Worm (Caenorhabditis elegans) whole organism, L4 larva: ENCODE measurements around the gene cap-2.

Experiments used
- D1046.2 ChIP-seq: fragments of 200-800 bp; sonication (Bioruptor generic); IDR thresholded peaks from 2 replicates; pipeline ENCODE4 v1.3.6; 2022; ENCODE audit warnings: missing genetic modification characterization, missing compliant biosample characterization
- F26F4.8 ChIP-seq: fragments of 200-800 bp; sonication (Bioruptor generic); conservative IDR thresholded peaks from 2 replicates; pipeline ENCODE4 v1.3.6; 2022; ENCODE audit warnings: missing genetic modification characterization, missing compliant biosample characterization
- F37D6.2 ChIP-seq: sonication (generic microtip); optimal IDR thresholded peaks from 2 replicates; lab custom pipeline; 2016; ENCODE audit warnings: mild to moderate bottlenecking, missing genetic modification characterization, missing compliant biosample characterization
- R02D3.7 ChIP-seq: fragments of 150-350 bp; sonication (generic microtip); optimal IDR thresholded peaks from 3 replicates; lab custom pipeline; 2014; ENCODE audit warnings: missing biosample characterization, missing genetic modification characterization
- T26A8.4 ChIP-seq: fragments of 200-800 bp; sonication (Bioruptor generic); IDR thresholded peaks from 2 replicates; pipeline ENCODE4 v1.3.6; 2022; ENCODE audit warnings: missing genetic modification characterization, missing compliant biosample characterization
- Y75B8A.6 ChIP-seq: fragments of 200-800 bp; sonication (Bioruptor generic); IDR thresholded peaks from 2 replicates; pipeline ENCODE4 v1.3.6; 2022; ENCODE audit warnings: missing genetic modification reagents, missing genetic modification characterization, missing compliant biosample characterization
- aly-2 ChIP-seq: sonication (generic microtip); optimal IDR thresholded peaks from 2 replicates; lab custom pipeline; 2018; ENCODE audit warnings: missing biosample characterization, missing genetic modification characterization
- cey-2 ChIP-seq: sonication (generic microtip); optimal IDR thresholded peaks from 3 replicates; lab custom pipeline; 2017; ENCODE audit warnings: missing genetic modification characterization, mild to moderate bottlenecking, missing compliant biosample characterization, antibody characterized with exemption, borderline replicate concordance; ENCODE audit not compliant: insufficient read depth
- daf-16 ChIP-seq, 3 experiments: sonication (generic microtip); optimal IDR thresholded peaks; 2 replicates each; lab custom pipeline; 2016 to 2017; ENCODE audit warnings: missing genetic modification characterization in 3 of 3, missing genetic modification reagents in 3 of 3, mild to moderate bottlenecking in 2 of 3, missing compliant biosample characterization in 2 of 3, missing biosample characterization in 1 of 3, moderate library complexity in 1 of 3
- daf-19 ChIP-seq: fragments of 200-800 bp; sonication (Bioruptor generic); conservative IDR thresholded peaks from 2 replicates; pipeline ENCODE4 v1.3.6; 2022; ENCODE audit warnings: missing genetic modification characterization, missing compliant biosample characterization
- daf-8 ChIP-seq: fragments of 200-800 bp; sonication (Bioruptor generic); IDR thresholded peaks from 2 replicates; pipeline ENCODE4 v1.3.6; 2022; ENCODE audit warnings: missing genetic modification characterization, missing compliant biosample characterization
- dmd-6 ChIP-seq: fragments of 200-800 bp; sonication (Bioruptor generic); IDR thresholded peaks from 2 replicates; pipeline ENCODE4 v1.3.6; 2022; ENCODE audit warnings: missing genetic modification reagents, missing genetic modification characterization, missing compliant biosample characterization
- dve-1 ChIP-seq: sonication (generic microtip); optimal IDR thresholded peaks from 2 replicates; lab custom pipeline; 2017; ENCODE audit warnings: antibody characterized with exemption, mild to moderate bottlenecking, missing genetic modification characterization, missing compliant biosample characterization; ENCODE audit not compliant: insufficient read depth
- gei-8 ChIP-seq: fragments of 200-800 bp; sonication (Bioruptor generic); optimal IDR thresholded peaks from 2 replicates; lab custom pipeline; 2018; ENCODE audit warnings: mild to moderate bottlenecking, missing genetic modification characterization, missing compliant biosample characterization
- hlh-11 ChIP-seq: fragments of 200-800 bp; sonication (Bioruptor generic); optimal IDR thresholded peaks from 2 replicates; lab custom pipeline; 2018; ENCODE audit warnings: mild to moderate bottlenecking, missing genetic modification characterization, missing compliant biosample characterization
- hlh-30 ChIP-seq: sonication (generic microtip); optimal IDR thresholded peaks from 2 replicates; lab custom pipeline; 2017; ENCODE audit warnings: antibody characterized with exemption, mild to moderate bottlenecking, missing genetic modification characterization, missing compliant biosample characterization; ENCODE audit not compliant: insufficient read depth
- hmg-1.1 ChIP-seq: fragments of 200-800 bp; sonication (Bioruptor generic); IDR thresholded peaks from 2 replicates; pipeline ENCODE4 v1.3.6; 2022; ENCODE audit warnings: missing genetic modification reagents, missing genetic modification characterization, missing compliant biosample characterization
- lim-7 ChIP-seq: fragments of 200-800 bp; sonication (Bioruptor generic); IDR thresholded peaks from 2 replicates; pipeline ENCODE4 v1.3.6; 2022; ENCODE audit warnings: missing genetic modification characterization, missing compliant biosample characterization
- lin-1 ChIP-seq: fragments of 200-800 bp; sonication (Bioruptor generic); IDR thresholded peaks from 2 replicates; pipeline ENCODE4 v1.3.6; 2022; ENCODE audit warnings: missing genetic modification reagents, missing genetic modification characterization, missing compliant biosample characterization
- lin-15B ChIP-seq: fragments of 150-350 bp; sonication (generic microtip); optimal IDR thresholded peaks from 3 replicates; lab custom pipeline; 2014; ENCODE audit warnings: missing biosample characterization, missing genetic modification characterization
- lin-29 ChIP-seq: fragments of 200-800 bp; sonication (Bioruptor generic); IDR thresholded peaks from 2 replicates; pipeline ENCODE4 v1.3.6; 2022; ENCODE audit warnings: missing genetic modification reagents, missing genetic modification characterization, missing compliant biosample characterization
- lsy-2 ChIP-seq, 2 experiments: fragments of 150-350 bp in 1 of 2; sonication (generic microtip) in 1 of 2; optimal IDR thresholded peaks; 2 replicates each; lab custom pipeline; 2014 to 2017; ENCODE audit warnings: missing biosample characterization in 2 of 2, missing genetic modification characterization in 2 of 2
- madf-9 ChIP-seq: fragments of 200-800 bp; sonication (Bioruptor generic); conservative IDR thresholded peaks from 2 replicates; pipeline ENCODE4 v1.3.6; 2022; ENCODE audit warnings: missing genetic modification reagents, missing genetic modification characterization, missing compliant biosample characterization
- mes-2 ChIP-seq: sonication (generic microtip); optimal IDR thresholded peaks from 2 replicates; lab custom pipeline; 2016; ENCODE audit warnings: missing genotype, mild to moderate bottlenecking, missing genetic modification characterization, missing compliant biosample characterization; ENCODE audit not compliant: poor library complexity, severe bottlenecking
- mxl-3 ChIP-seq: fragments of 200-800 bp; sonication (Bioruptor generic); optimal IDR thresholded peaks from 2 replicates; lab custom pipeline; 2018; ENCODE audit warnings: mild to moderate bottlenecking, missing genetic modification characterization, missing compliant biosample characterization
- nhr-10 ChIP-seq: fragments of 150-350 bp; optimal IDR thresholded peaks from 2 replicates; lab custom pipeline; 2014; ENCODE audit warnings: missing biosample characterization, missing genetic modification characterization
- nhr-25 ChIP-seq: sonication (generic microtip); optimal IDR thresholded peaks from 2 replicates; lab custom pipeline; 2017; ENCODE audit warnings: missing genetic modification characterization, mild to moderate bottlenecking, missing compliant biosample characterization, antibody characterized with exemption, moderate library complexity, borderline replicate concordance; ENCODE audit not compliant: insufficient read depth
- nhr-28 ChIP-seq: fragments of 150-350 bp; optimal IDR thresholded peaks from 2 replicates; lab custom pipeline; 2014; ENCODE audit warnings: missing biosample characterization, missing genetic modification characterization
- nhr-48 ChIP-seq: sonication (generic microtip); optimal IDR thresholded peaks from 2 replicates; lab custom pipeline; 2016; ENCODE audit warnings: mild to moderate bottlenecking, missing genetic modification characterization, missing compliant biosample characterization
- nhr-6 ChIP-seq: fragments of 150-350 bp; optimal IDR thresholded peaks from 2 replicates; lab custom pipeline; 2014; ENCODE audit warnings: missing biosample characterization, missing genetic modification characterization
- nhr-76 ChIP-seq: fragments of 150-350 bp; optimal IDR thresholded peaks from 2 replicates; lab custom pipeline; 2014; ENCODE audit warnings: missing biosample characterization, missing genetic modification characterization
- nhr-77 ChIP-seq: fragments of 150-350 bp; optimal IDR thresholded peaks from 2 replicates; lab custom pipeline; 2014; ENCODE audit warnings: missing biosample characterization, missing genetic modification characterization
- php-3 ChIP-seq: fragments of 200-800 bp; sonication (Bioruptor generic); IDR thresholded peaks from 2 replicates; pipeline ENCODE4 v1.3.6; 2022; ENCODE audit warnings: missing genetic modification reagents, missing genetic modification characterization, missing compliant biosample characterization
- saeg-2 ChIP-seq: fragments of 200-800 bp; sonication (Bioruptor generic); IDR thresholded peaks from 2 replicates; pipeline ENCODE4 v1.3.6; 2022; ENCODE audit warnings: missing genetic modification reagents, missing genetic modification characterization, missing compliant biosample characterization
- set-16 ChIP-seq: fragments of 200-800 bp; sonication (Bioruptor generic); IDR thresholded peaks from 2 replicates; pipeline ENCODE4 v1.3.6; 2022; ENCODE audit warnings: missing genetic modification reagents, missing genetic modification characterization, missing compliant biosample characterization
- spr-1 ChIP-seq: sonication (generic microtip); optimal IDR thresholded peaks from 2 replicates; lab custom pipeline; 2016; ENCODE audit warnings: mild to moderate bottlenecking, missing genetic modification characterization, missing compliant biosample characterization
- tra-1 ChIP-seq: fragments of 200-800 bp; sonication (Bioruptor generic); IDR thresholded peaks from 2 replicates; pipeline ENCODE4 v1.3.6; 2022; ENCODE audit warnings: missing genetic modification reagents, missing genetic modification characterization, missing compliant biosample characterization
- zag-1 ChIP-seq: fragments of 150-350 bp; optimal IDR thresholded peaks from 2 replicates; lab custom pipeline; 2014; ENCODE audit warnings: missing biosample characterization, missing genetic modification characterization
- zfp-3 ChIP-seq: fragments of 200-800 bp; sonication (Bioruptor generic); conservative IDR thresholded peaks from 2 replicates; pipeline ENCODE4 v1.3.6; 2022; ENCODE audit warnings: missing genetic modification reagents, missing genetic modification characterization, missing compliant biosample characterization
- zip-11 ChIP-seq: fragments of 200-800 bp; sonication (Bioruptor generic); IDR thresholded peaks from 2 replicates; pipeline ENCODE4 v1.3.6; 2022; ENCODE audit warnings: missing genetic modification characterization, missing compliant biosample characterization
- ztf-7 ChIP-seq: fragments of 150-350 bp; optimal IDR thresholded peaks from 2 replicates; lab custom pipeline; 2014; ENCODE audit warnings: missing biosample characterization, missing genetic modification characterization

cap-2 gene

DNA sequence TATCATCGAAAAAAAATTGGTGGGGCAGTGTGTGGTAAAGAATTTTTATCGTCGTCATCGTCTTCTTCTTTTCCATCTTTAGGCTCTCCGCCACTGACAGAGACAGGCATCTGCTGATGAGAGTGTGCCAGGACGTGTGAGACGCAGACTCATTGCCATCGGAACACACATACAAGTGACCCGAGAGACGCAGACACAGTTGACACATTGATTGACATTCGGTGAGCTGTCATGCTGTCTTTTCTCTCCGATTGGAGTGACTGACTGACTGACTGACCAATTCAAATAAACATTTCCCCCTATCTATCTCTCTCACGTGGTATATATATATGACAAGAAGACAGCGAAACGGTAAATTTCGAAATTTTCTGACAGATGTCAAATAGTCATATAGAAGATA, 17.9 kb upstream of the cap-2 start (continued):
- TF ChIP-seq lin-29 (GFP tag; lab: Robert Waterston, UW) (no peak), madf-9 (GFP tag; lab: Robert Waterston, UW) (peak; percentile 42; the same call in 1 of the 2 replicates), mxl-3 (peak; percentile 91), dmd-6 (GFP tag; lab: Robert Waterston, UW) (peak; percentile 97), nhr-6 (tag; lab: Kevin White, UChicago) (peak; percentile 69), zfp-3 (GFP tag; lab: Robert Waterston, UW) (peak; percentile 62; the same call in 1 of the 2 replicates), zag-1 (no peak), zip-11 (no peak), lin-1 (GFP tag; lab: Robert Waterston, UW) (peak; percentile 61), hlh-30 (peak; percentile 94), nhr-10 (tag; lab: Kevin White, UChicago) (peak; percentile 40), D1046.2 (GFP tag; lab: Robert Waterston, UW) (0 out of 2 replicates have a peak, but pooled peaks have one; percentile 43), saeg-2 (GFP tag; lab: Robert Waterston, UW) (peak; percentile 59; the same call in 1 of the 2 replicates), nhr-25 (peak; percentile 73), nhr-48 (peak; percentile 90)
- TF ChIP-seq, all 104 proteins: peak for 46

DNA sequence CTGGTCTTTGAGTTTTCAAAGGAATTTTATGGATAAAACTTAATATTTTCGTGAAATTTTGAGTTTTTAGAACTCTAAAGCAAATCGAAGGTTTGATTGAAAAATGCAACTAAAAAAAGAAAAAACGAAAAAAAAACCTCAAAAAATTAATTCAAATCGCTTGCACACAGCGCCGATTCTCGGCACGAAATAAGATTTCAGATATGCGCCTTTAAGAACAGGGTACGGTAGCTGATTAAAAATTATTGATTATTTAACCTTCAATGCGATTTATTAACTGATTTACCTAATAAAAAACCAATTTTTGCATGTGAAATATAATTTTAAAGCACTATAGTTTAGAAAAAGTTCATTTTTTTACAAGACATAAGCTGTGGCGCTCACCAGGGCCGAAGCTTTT, 16.1 kb upstream of the cap-2 start:
- TF ChIP-seq lsy-2 (tag; optimal IDR thresholded peaks at IDR 0.05; lab: Kevin White, UChicago), result peak in 1 of 2 experiments; percentile 5
- TF ChIP-seq nhr-10 (tag; lab: Kevin White, UChicago), result no peak

DNA sequence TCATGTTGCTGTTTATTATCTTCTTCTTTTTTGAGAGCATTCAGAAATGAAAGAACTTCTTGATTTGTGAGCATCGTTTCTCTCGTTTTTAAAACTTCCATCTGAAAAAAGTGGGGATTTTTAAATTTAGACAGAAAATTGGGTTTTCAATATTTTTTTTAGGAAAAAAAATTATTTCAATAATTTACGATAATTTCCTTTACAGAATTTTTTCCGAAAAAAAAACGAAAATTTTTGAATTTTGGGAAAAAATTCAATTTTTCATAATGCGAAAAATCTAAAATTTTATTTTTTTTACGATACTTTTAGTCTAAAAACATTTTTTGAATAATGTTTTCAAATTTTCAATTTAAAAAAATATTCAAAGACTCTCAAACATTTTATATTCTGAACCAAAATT, 11.9 kb upstream of the cap-2 start, which contains the start of gene M106.7:
Gene M106.7 (minus strand): TSS at position 101 of the 400 bp plus-strand sequence.
- TF ChIP-seq nhr-25, result no peak
- no peak for TF ChIP-seq gei-8 (GFP tag; lab: Kevin White, UChicago)
- no peak for TF ChIP-seq zag-1
- TF ChIP-seq D1046.2 (GFP tag; lab: Robert Waterston, UW), result no peak
- TF ChIP-seq aly-2 (tag; lab: Kevin White, UChicago), result no peak
- no peak for TF ChIP-seq daf-16 (GFP tag; optimal IDR thresholded peaks at IDR 0.05; lab: Kevin White, UChicago)
- peak; percentile 1 for TF ChIP-seq daf-16 (tag; optimal IDR thresholded peaks at IDR 0.05; lab: Kevin White, UChicago)
- peak; percentile 10 for TF ChIP-seq dve-1 (tag; lab: Kevin White, UChicago)
- TF ChIP-seq F26F4.8, result no peak
- no peak for TF ChIP-seq set-16 (GFP tag; lab: Robert Waterston, UW)
- no peak for TF ChIP-seq tra-1 (GFP tag; lab: Robert Waterston, UW)
- no peak for TF ChIP-seq nhr-6 (tag; lab: Kevin White, UChicago)
- no peak for TF ChIP-seq mes-2
- no peak for TF ChIP-seq nhr-76 (tag; lab: Kevin White, UChicago)

DNA sequence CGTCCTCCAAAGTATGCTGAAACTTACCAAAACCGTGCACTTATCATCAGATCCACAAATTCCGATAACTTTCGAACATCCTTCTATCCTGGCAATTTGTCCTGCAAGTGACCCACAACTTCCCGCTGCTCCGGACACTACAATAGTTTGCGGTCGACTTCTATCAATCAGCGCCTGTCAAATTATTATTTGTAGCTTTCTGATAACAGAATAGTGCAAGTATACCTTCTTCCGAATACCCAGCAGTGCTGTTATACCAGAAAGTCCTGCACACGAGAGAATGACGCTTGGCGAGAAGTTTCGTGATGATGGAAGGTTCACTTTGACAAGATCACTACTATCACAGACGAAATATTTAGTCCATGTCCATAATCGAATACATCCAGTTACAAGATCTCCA, 9.6 kb upstream of the cap-2 start:
- TF ChIP-seq daf-16 (GFP tag; optimal IDR thresholded peaks at IDR 0.05; lab: Kevin White, UChicago) (no peak), daf-16 (tag; optimal IDR thresholded peaks at IDR 0.05; lab: Kevin White, UChicago) (no peak), T26A8.4 (GFP tag; lab: Robert Waterston, UW) (no peak), Y75B8A.6 (no peak), D1046.2 (GFP tag; lab: Robert Waterston, UW) (no peak), cey-2 (tag; lab: Kevin White, UChicago) (no peak), nhr-28 (peak; percentile 58), lin-15B (tag; lab: Kevin White, UChicago) (no peak), ztf-7 (tag; lab: Kevin White, UChicago) (no peak), dmd-6 (GFP tag; lab: Robert Waterston, UW) (peak; percentile 61)

DNA sequence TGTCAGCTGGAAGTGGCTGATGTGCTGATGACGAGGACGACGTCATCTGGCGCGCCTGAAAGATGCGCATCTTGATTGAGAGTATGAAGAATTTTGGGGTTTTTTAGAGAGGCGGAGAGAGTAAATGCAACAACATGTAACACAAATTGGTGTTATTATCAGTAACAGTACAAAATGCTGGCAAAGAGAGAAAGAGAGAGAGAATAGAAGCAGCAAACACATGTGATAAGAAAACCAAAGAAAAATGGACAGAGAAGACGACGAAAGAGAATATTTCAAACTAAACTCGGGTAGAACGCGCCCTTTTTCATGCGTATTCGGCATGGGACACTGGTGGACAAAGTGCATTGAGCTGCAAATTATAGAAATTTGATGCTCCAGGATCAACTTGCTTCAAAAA, 8.2 kb upstream of the cap-2 start, which contains the start of gene M106.3:
Gene M106.3 (minus strand): TSS at position 70 of the 400 bp plus-strand sequence.
- no peak for TF ChIP-seq daf-16 (GFP tag; optimal IDR thresholded peaks at IDR 0.05; lab: Kevin White, UChicago)
- peak; percentile 43 for TF ChIP-seq daf-16 (tag; optimal IDR thresholded peaks at IDR 0.05; lab: Kevin White, UChicago)
- TF ChIP-seq hmg-1.1, result no peak
- no peak for TF ChIP-seq T26A8.4 (GFP tag; lab: Robert Waterston, UW)
- peak; percentile 85 for TF ChIP-seq nhr-28
- TF ChIP-seq F37D6.2 (tag; lab: Kevin White, UChicago), result no peak
- TF ChIP-seq mxl-3, result peak; percentile 65
- no peak for TF ChIP-seq spr-1
- no peak for TF ChIP-seq nhr-25
- TF ChIP-seq nhr-77, result peak; percentile 34
- no peak for TF ChIP-seq php-3
- no peak for TF ChIP-seq R02D3.7 (tag; lab: Kevin White, UChicago)
- no peak for TF ChIP-seq lim-7 (GFP tag; lab: Robert Waterston, UW)
- TF ChIP-seq daf-19, result no peak
- TF ChIP-seq lin-1 (GFP tag; lab: Robert Waterston, UW), result no peak
- no peak for TF ChIP-seq daf-8 (GFP tag; lab: Robert Waterston, UW)
- TF ChIP-seq tra-1 (GFP tag; lab: Robert Waterston, UW), result 0 out of 2 replicates have a peak, but pooled peaks have one; percentile 25
- TF ChIP-seq hlh-11, result peak; percentile 55
